Worm (Caenorhabditis elegans) whole organism, L3 larva: ENCODE results near the gene ceh-14.
A peak's percentile ranks its signal among the peaks of the same experiment; 100 is the strongest.

Source experiments
- R02D3.7 ChIP-seq: fragments of 150-350 bp; optimal IDR thresholded peaks from 2 replicates; lab custom pipeline; 2014; ENCODE audit warnings: missing biosample characterization, missing genetic modification characterization
- ZK546.5 ChIP-seq: sonication (generic microtip); optimal IDR thresholded peaks from 2 replicates; lab custom pipeline; 2017; ENCODE audit warnings: missing biosample characterization, missing genetic modification characterization
- aly-2 ChIP-seq: fragments of 150-350 bp; optimal IDR thresholded peaks from 2 replicates; lab custom pipeline; 2014; ENCODE audit warnings: missing biosample characterization, missing genetic modification characterization
- ama-1 ChIP-seq: fragments of 150-350 bp; optimal IDR thresholded peaks from 2 replicates; lab custom pipeline; 2018
- ceh-16 ChIP-seq: sonication (generic microtip); optimal IDR thresholded peaks from 2 replicates; lab custom pipeline; 2017; ENCODE audit warnings: missing biosample characterization, missing genetic modification characterization
- ceh-28 ChIP-seq: fragments of 150-350 bp; optimal IDR thresholded peaks from 2 replicates; lab custom pipeline; 2014; ENCODE audit warnings: missing biosample characterization, missing genetic modification reagents, missing genetic modification characterization
- ceh-82 ChIP-seq: fragments of 150-350 bp; optimal IDR thresholded peaks from 2 replicates; lab custom pipeline; 2014; ENCODE audit warnings: missing biosample characterization, missing genetic modification characterization
- egl-5 ChIP-seq: fragments of 150-350 bp; optimal IDR thresholded peaks from 2 replicates; lab custom pipeline; 2017; ENCODE audit warnings: missing biosample characterization, missing genetic modification reagents, missing genetic modification characterization, inconsistent platforms
- elt-1 ChIP-seq: fragments of 150-350 bp; optimal IDR thresholded peaks from 2 replicates; lab custom pipeline; 2014; ENCODE audit warnings: missing biosample characterization, missing genetic modification characterization
- elt-3 ChIP-seq, 3 experiments: fragments of 150-350 bp in 1 of 3; sonication (generic microtip) in 2 of 3; optimal IDR thresholded peaks; 2 replicates in 2 of 3; 4 replicates in 1 of 3; lab custom pipeline; 2014 to 2017; ENCODE audit warnings: missing biosample characterization in 3 of 3, missing genetic modification characterization in 3 of 3
- fkh-10 ChIP-seq: sonication (generic microtip); optimal IDR thresholded peaks from 2 replicates; lab custom pipeline; 2017; ENCODE audit warnings: missing biosample characterization, missing genetic modification reagents, missing genetic modification characterization
- fos-1 ChIP-seq: fragments of 150-350 bp; optimal IDR thresholded peaks from 2 replicates; lab custom pipeline; 2014; ENCODE audit warnings: missing biosample characterization, missing genetic modification characterization
- hmg-11 ChIP-seq: sonication (generic microtip); optimal IDR thresholded peaks from 2 replicates; lab custom pipeline; 2016; ENCODE audit warnings: missing genetic modification characterization, missing compliant biosample characterization
- jun-1 ChIP-seq: fragments of 150-350 bp; optimal IDR thresholded peaks from 2 replicates; lab custom pipeline; 2014; ENCODE audit warnings: missing biosample characterization, missing genetic modification reagents, missing genetic modification characterization
- lin-15B ChIP-seq: fragments of 150-350 bp; optimal IDR thresholded peaks from 2 replicates; lab custom pipeline; 2014; ENCODE audit warnings: missing biosample characterization, missing genetic modification characterization
- lin-39 ChIP-seq: fragments of 150-350 bp; optimal IDR thresholded peaks from 2 replicates; lab custom pipeline; 2018; ENCODE audit warnings: missing biosample characterization, missing genetic modification reagents, missing genetic modification characterization
- lsy-12 ChIP-seq: sonication (generic microtip); optimal IDR thresholded peaks from 2 replicates; lab custom pipeline; 2016; ENCODE audit warnings: mild to moderate bottlenecking, missing genetic modification characterization, missing compliant biosample characterization
- mdl-1 ChIP-seq: fragments of 150-350 bp; optimal IDR thresholded peaks from 2 replicates; lab custom pipeline; 2014; ENCODE audit warnings: missing biosample characterization, missing genetic modification characterization
- mml-1 ChIP-seq: fragments of 150-350 bp; sonication (generic microtip); optimal IDR thresholded peaks from 3 replicates; lab custom pipeline; 2014; ENCODE audit warnings: missing biosample characterization, missing genetic modification characterization
- nfya-1 ChIP-seq: sonication (generic microtip); optimal IDR thresholded peaks from 2 replicates; lab custom pipeline; 2017; ENCODE audit warnings: missing genetic modification characterization, mild to moderate bottlenecking, missing compliant biosample characterization, antibody characterized with exemption, moderate library complexity; ENCODE audit not compliant: insufficient read depth
- nhr-11 ChIP-seq: fragments of 150-350 bp; optimal IDR thresholded peaks from 2 replicates; lab custom pipeline; 2014; ENCODE audit warnings: missing biosample characterization, missing genetic modification characterization
- nhr-12 ChIP-seq: fragments of 150-350 bp; optimal IDR thresholded peaks from 2 replicates; lab custom pipeline; 2014; ENCODE audit warnings: missing biosample characterization, missing genetic modification characterization
- nhr-23 ChIP-seq: fragments of 150-350 bp; optimal IDR thresholded peaks from 2 replicates; lab custom pipeline; 2014; ENCODE audit warnings: missing biosample characterization, missing genetic modification reagents, missing genetic modification characterization
- nhr-237 ChIP-seq: fragments of 150-350 bp; optimal IDR thresholded peaks from 2 replicates; lab custom pipeline; 2014; ENCODE audit warnings: missing biosample characterization, missing genetic modification characterization
- nhr-25 ChIP-seq: sonication (generic microtip); optimal IDR thresholded peaks from 2 replicates; lab custom pipeline; 2017; ENCODE audit warnings: missing biosample characterization, missing genetic modification characterization
- nhr-76 ChIP-seq: fragments of 150-350 bp; sonication (generic microtip); optimal IDR thresholded peaks from 5 replicates; lab custom pipeline; 2014; ENCODE audit warnings: missing biosample characterization, missing genetic modification characterization
- nhr-77 ChIP-seq: fragments of 150-350 bp; optimal IDR thresholded peaks from 2 replicates; lab custom pipeline; 2014; ENCODE audit warnings: missing biosample characterization, missing genetic modification characterization
- pha-4 ChIP-seq: fragments of 150-350 bp; optimal IDR thresholded peaks from 2 replicates; lab custom pipeline; 2014; ENCODE audit warnings: missing biosample characterization, missing genetic modification reagents, missing genetic modification characterization
- pqm-1 ChIP-seq: fragments of 150-350 bp; optimal IDR thresholded peaks from 2 replicates; lab custom pipeline; 2017; ENCODE audit warnings: missing biosample characterization, missing genetic modification characterization, inconsistent platforms
- sea-2 ChIP-seq: fragments of 150-350 bp; sonication (generic microtip); optimal IDR thresholded peaks from 4 replicates; lab custom pipeline; 2014; ENCODE audit warnings: missing biosample characterization, missing genetic modification reagents, missing genetic modification characterization
- snpc-4 ChIP-seq: fragments of 150-350 bp; optimal IDR thresholded peaks from 2 replicates; lab custom pipeline; 2014; ENCODE audit warnings: missing biosample characterization, missing genetic modification characterization
- tbx-2 ChIP-seq: sonication (generic microtip); optimal IDR thresholded peaks from 2 replicates; lab custom pipeline; 2016; ENCODE audit warnings: mild to moderate bottlenecking, missing genetic modification characterization, missing compliant biosample characterization
- unc-62 ChIP-seq: fragments of 150-350 bp; sonication (generic microtip); optimal IDR thresholded peaks from 4 replicates; lab custom pipeline; 2014; ENCODE audit warnings: missing biosample characterization, missing genetic modification reagents, missing genetic modification characterization
- zag-1 ChIP-seq: fragments of 150-350 bp; optimal IDR thresholded peaks from 2 replicates; lab custom pipeline; 2014; ENCODE audit warnings: missing biosample characterization, missing genetic modification characterization
- ztf-4 ChIP-seq: fragments of 150-350 bp; optimal IDR thresholded peaks from 2 replicates; lab custom pipeline; 2014; ENCODE audit warnings: missing biosample characterization, missing genetic modification characterization

ceh-14 gene

DNA sequence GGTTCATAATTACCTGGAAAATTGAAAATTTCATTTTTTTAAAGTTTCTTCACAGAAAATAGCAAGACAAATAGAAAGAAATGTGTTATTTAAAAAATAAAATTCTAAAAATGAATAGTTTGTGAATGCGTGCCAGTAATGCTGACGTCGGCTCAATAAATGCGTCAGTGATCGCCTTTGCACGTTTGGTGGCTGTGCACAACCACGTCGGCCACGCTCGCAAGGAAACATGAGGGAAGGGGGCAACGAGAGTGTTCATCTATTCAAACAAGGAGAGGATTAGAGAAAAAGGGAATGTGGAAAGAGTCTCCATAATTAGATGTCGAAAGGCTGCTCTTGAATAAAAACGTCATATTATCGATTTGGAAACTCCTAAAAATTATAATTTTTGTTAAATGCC lies 31.6 kb downstream of the ceh-14 start, which contains the start of gene uggt-1 (continued):
- TF ChIP-seq nhr-12: no peak
- TF ChIP-seq ceh-28 (tag; lab: Kevin White, UChicago): peak; percentile 92
- peak; percentile 59 for TF ChIP-seq pqm-1 (tag; lab: Kevin White, UChicago)

DNA sequence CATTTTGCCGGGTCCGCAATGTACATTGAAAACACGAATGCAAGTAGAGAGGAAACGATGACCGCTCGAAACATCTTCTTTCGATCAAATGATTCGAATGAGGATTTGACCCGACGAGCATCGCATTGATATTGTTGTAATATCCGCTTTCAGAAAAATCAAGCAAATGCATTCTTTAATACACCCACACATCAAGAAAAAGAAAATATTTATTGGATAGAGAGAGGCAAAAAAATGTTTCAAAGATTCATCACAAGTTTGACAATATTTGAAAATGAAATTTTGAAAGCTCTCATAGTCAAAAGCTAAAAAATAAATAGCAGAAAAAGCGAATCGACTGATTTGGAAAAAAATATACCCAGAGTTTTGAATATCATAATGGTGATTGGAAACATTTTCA lies 37.0 kb downstream of the ceh-14 start, which contains the start of gene try-14:
TSS of gene try-14 (minus strand) at position 101 of the 400 bp plus-strand sequence.
- no peak for TF ChIP-seq nhr-11
- TF ChIP-seq lin-15B (tag; lab: Kevin White, UChicago): no peak
- no peak for TF ChIP-seq ZK546.5 (tag; lab: Kevin White, UChicago)

- TF ChIP-seq mml-1: no peak
- TF ChIP-seq nhr-237: no peak
- no peak for TF ChIP-seq ztf-4 (tag; lab: Kevin White, UChicago)
- TF ChIP-seq ceh-28 (tag; lab: Kevin White, UChicago): no peak
- no peak for TF ChIP-seq tbx-2
Observed at ce11 chrX:7493020-7493419, 39.5 kb downstream of the ceh-14 start, which contains the start of gene F48E3.2. TSS of gene F48E3.2 (minus strand) at chrX:7493120.

DNA sequence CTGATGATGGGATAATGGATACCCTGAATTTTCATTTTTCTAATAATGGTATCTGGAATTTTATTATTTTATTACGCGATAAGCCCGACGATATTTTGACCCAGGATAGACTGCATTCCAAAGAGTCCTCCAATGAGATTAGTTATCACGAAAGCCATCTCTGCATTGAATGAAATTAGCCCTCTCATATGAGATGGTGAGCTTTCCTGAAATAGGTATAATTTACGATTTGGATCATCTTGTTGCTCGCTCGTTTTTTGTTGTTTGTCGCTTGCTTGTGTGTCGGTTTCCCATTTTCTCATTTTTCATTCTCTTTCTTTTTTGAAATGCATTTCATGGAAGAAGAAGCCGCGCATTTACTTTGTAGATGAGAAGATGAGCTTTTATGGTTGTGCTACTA lies 41.0 kb downstream of the ceh-14 start:
- TF ChIP-seq lin-39 (tag; lab: Kevin White, UChicago): peak; percentile 28
- TF ChIP-seq R02D3.7 (tag; lab: Kevin White, UChicago): no peak
- TF ChIP-seq egl-5: peak; percentile 44
- TF ChIP-seq nfya-1: no peak
- TF ChIP-seq hmg-11 (tag; lab: Kevin White, UChicago): no peak

DNA sequence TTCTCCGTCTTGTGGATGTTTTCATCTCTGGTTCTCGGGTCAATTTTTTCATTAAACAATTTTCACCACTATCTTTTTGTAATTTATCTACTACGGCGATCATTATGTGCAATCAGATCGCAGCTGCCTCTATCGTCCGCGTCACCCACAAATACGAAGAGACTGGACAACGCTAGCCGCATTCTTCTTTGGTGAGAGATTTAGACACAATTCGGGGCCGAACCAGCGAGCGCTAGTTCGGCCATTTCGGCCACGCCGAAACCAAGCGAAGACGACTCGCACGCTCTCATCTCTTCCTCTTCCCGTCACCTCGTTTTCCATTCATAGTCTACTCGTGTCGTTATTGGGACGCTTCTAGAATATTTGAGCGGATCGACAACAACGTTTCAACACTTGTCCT lies 46.8 kb downstream of the ceh-14 start, which contains the start of gene gly-12:
TSS of gene gly-12 (plus strand) at position 117 of the 400 bp plus-strand sequence.
- TF ChIP-seq hmg-11 (tag; lab: Kevin White, UChicago) (peak; percentile 6), nhr-237 (no peak), lin-15B (tag; lab: Kevin White, UChicago) (no peak), zag-1 (tag; lab: Kevin White, UChicago) (no peak), nhr-25 (tag; lab: Kevin White, UChicago) (peak; percentile 56), pqm-1 (tag; lab: Kevin White, UChicago) (no peak), nhr-77 (no peak), nhr-76 (no peak), nhr-11 (no peak), egl-5 (peak; percentile 37), fos-1 (no peak), ama-1 (lab: Kevin White, UChicago) (no peak), nhr-23 (tag; lab: Kevin White, UChicago) (peak; percentile 55), aly-2 (no peak), ceh-16 (no peak), elt-1 (tag; lab: Kevin White, UChicago) (peak; percentile 89), jun-1 (no peak), lin-39 (tag; lab: Kevin White, UChicago) (peak; percentile 46), nfya-1 (peak; percentile 50), pha-4 (tag; lab: Kevin White, UChicago) (no peak), elt-3 (tag; optimal IDR thresholded peaks at IDR 0.05; lab: Kevin White, UChicago) (no peak), ZK546.5 (tag; lab: Kevin White, UChicago) (no peak), ceh-82 (no peak), mdl-1 (no peak), fkh-10 (GFP tag; lab: Kevin White, UChicago) (no peak), sea-2 (GFP tag; lab: Kevin White, UChicago) (no peak), lsy-12 (tag; lab: Kevin White, UChicago) (no peak), snpc-4 (no peak), tbx-2 (no peak), mml-1 (no peak), R02D3.7 (tag; lab: Kevin White, UChicago) (no peak), unc-62 (no peak)

DNA sequence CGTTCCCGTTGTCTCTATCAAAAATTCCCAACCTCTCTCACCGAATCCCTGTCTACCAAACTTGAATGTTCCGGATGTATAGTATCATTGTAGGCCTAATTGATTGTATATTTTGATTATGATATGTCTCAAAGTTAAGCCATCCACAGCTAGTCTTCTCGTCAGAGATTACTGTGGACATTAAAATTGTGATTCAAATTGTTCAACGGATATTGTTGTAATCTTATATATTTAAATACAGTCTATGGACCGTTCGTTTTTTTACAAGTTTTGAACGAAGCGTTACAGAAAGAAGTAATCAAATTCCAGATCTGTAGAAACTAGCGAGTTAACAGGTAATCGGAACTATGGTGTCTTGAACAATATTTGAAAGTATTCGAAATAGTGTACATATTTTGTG lies 51.8 kb downstream of the ceh-14 start, which contains the start of gene F48E3.9:
TSS of gene F48E3.9 (plus strand) at position 301 of the 400 bp plus-strand sequence.
- TF ChIP-seq elt-3 (tag; optimal IDR thresholded peaks at IDR 0.05; lab: Kevin White, UChicago) (no peak), sea-2 (GFP tag; lab: Kevin White, UChicago) (no peak), hmg-11 (tag; lab: Kevin White, UChicago) (no peak), nhr-23 (tag; lab: Kevin White, UChicago) (no peak), nfya-1 (no peak)
- TF ChIP-seq, all 47 proteins: peak for 0
